Worm (Caenorhabditis elegans): ENCODE data around the gene F49E8.7.
A peak's percentile ranks its signal among the peaks of the same experiment; 100 is the strongest.

The F49E8.7 gene

ce11 chrIV:7551254-7551653 is 4.9 kb downstream of the F49E8.7 start:
- no peak for TF ChIP-seq egl-27 (tag; optimal IDR thresholded peaks at IDR 0.05)
- no peak for TF ChIP-seq sma-9 (GFP tag; optimal IDR thresholded peaks at IDR 0.05)
- no peak for TF ChIP-seq sma-9 (tag; optimal IDR thresholded peaks at IDR 0.05)
- TF ChIP-seq fos-1 (tag; optimal IDR thresholded peaks at IDR 0.05) = no peak
- TF ChIP-seq nhr-237 (tag; optimal IDR thresholded peaks at IDR 0.05) = no peak
- TF ChIP-seq unc-39 (tag; optimal IDR thresholded peaks at IDR 0.05) = no peak
- no peak for TF ChIP-seq mbf-1 (tag; optimal IDR thresholded peaks at IDR 0.05)
- TF ChIP-seq ceh-82 (tag; optimal IDR thresholded peaks at IDR 0.05) = no peak
- no peak for TF ChIP-seq unc-62 (GFP tag; optimal IDR thresholded peaks at IDR 0.05)

ce11 chrIV:7550445-7550844 is 5.7 kb downstream of the F49E8.7 start, which contains the start of gene pam-1:
Gene pam-1, minus strand, starts transcription at chrIV:7550812.
- TF ChIP-seq skn-1 (tag; optimal IDR thresholded peaks at IDR 0.05) = no peak
- TF ChIP-seq elt-3 (tag; optimal IDR thresholded peaks at IDR 0.05) = no peak
- no peak for TF ChIP-seq ZK546.5 (tag; optimal IDR thresholded peaks at IDR 0.05)
- no peak for TF ChIP-seq ceh-82 (tag; optimal IDR thresholded peaks at IDR 0.05)
- no peak for TF ChIP-seq ceh-16 (tag; optimal IDR thresholded peaks at IDR 0.05)
- no peak for TF ChIP-seq nhr-6 (tag; optimal IDR thresholded peaks at IDR 0.05)

- no peak for TF ChIP-seq crh-2 (tag; optimal IDR thresholded peaks at IDR 0.05)
- TF ChIP-seq unc-39 (tag; optimal IDR thresholded peaks at IDR 0.05) = no peak
- TF ChIP-seq C34F6.9 (tag; optimal IDR thresholded peaks at IDR 0.05) = peak; percentile 28
- TF ChIP-seq ztf-4 (tag; optimal IDR thresholded peaks at IDR 0.05) = no peak
- peak; percentile 19 for TF ChIP-seq F13H6.1 (tag; optimal IDR thresholded peaks at IDR 0.05)
- no peak for TF ChIP-seq nhr-21 (tag; optimal IDR thresholded peaks at IDR 0.05)
- no peak for TF ChIP-seq mab-5 (tag; optimal IDR thresholded peaks at IDR 0.05)
- TF ChIP-seq nhr-25 (tag; optimal IDR thresholded peaks at IDR 0.05) = no peak
- no peak for TF ChIP-seq sem-4 (tag; optimal IDR thresholded peaks at IDR 0.05)
- no peak for TF ChIP-seq unc-55 (GFP tag; optimal IDR thresholded peaks at IDR 0.05)
- TF ChIP-seq nhr-77 (tag; optimal IDR thresholded peaks at IDR 0.05) = no peak
- peak; percentile 60 for TF ChIP-seq nhr-129 (tag; optimal IDR thresholded peaks at IDR 0.05)
- no peak for TF ChIP-seq Y55F3AM.14 (GFP tag; optimal IDR thresholded peaks at IDR 0.05)
- no peak for TF ChIP-seq ceh-82 (tag; optimal IDR thresholded peaks at IDR 0.05)
- no peak for TF ChIP-seq blmp-1 (tag; optimal IDR thresholded peaks at IDR 0.05; ENCODE audit: insufficient read depth)
- no peak for TF ChIP-seq nhr-6 (tag; optimal IDR thresholded peaks at IDR 0.05)
- TF ChIP-seq dmd-4 (tag; optimal IDR thresholded peaks at IDR 0.05) = no peak
- TF ChIP-seq ama-1 (optimal IDR thresholded peaks at IDR 0.05) = no peak
- no peak for TF ChIP-seq sma-3 (GFP tag; optimal IDR thresholded peaks at IDR 0.05)
- TF ChIP-seq skn-1 (tag; optimal IDR thresholded peaks at IDR 0.05) = peak; percentile 80
- peak; percentile 54 for TF ChIP-seq fos-1 (tag; optimal IDR thresholded peaks at IDR 0.05)
- TF ChIP-seq R02D3.7 (tag; optimal IDR thresholded peaks at IDR 0.05) = no peak
- peak in 1 of 2 experiments; percentile 41 for TF ChIP-seq lsy-2 (tag; optimal IDR thresholded peaks at IDR 0.05)
- TF ChIP-seq sma-9 (GFP tag; optimal IDR thresholded peaks at IDR 0.05) = no peak
- no peak for TF ChIP-seq sma-9 (tag; optimal IDR thresholded peaks at IDR 0.05)
- no peak for TF ChIP-seq mbf-1 (tag; optimal IDR thresholded peaks at IDR 0.05)
- TF ChIP-seq elt-3 (tag; optimal IDR thresholded peaks at IDR 0.05) = no peak
- TF ChIP-seq alr-1 (tag; optimal IDR thresholded peaks at IDR 0.05) = no peak
- TF ChIP-seq aly-2 (tag; optimal IDR thresholded peaks at IDR 0.05) = no peak
- TF ChIP-seq gmeb-1 (tag; optimal IDR thresholded peaks at IDR 0.05) = no peak
- no peak for TF ChIP-seq unc-62 (GFP tag; optimal IDR thresholded peaks at IDR 0.05)
- TF ChIP-seq peb-1 (tag; optimal IDR thresholded peaks at IDR 0.05) = no peak
- TF ChIP-seq lin-39 (tag; optimal IDR thresholded peaks at IDR 0.05) = no peak
- TF ChIP-seq zag-1 (tag; optimal IDR thresholded peaks at IDR 0.05) = no peak
- TF ChIP-seq nhr-23 (tag; optimal IDR thresholded peaks at IDR 0.05) = no peak
- TF ChIP-seq nhr-10 (tag; optimal IDR thresholded peaks at IDR 0.05) = no peak
- TF ChIP-seq ztf-11 (tag; optimal IDR thresholded peaks at IDR 0.05) = no peak
Measured at ce11 chrIV:7549844-7550243, 6.3 kb downstream of the F49E8.7 start.
